Worm (Caenorhabditis elegans): Measurements from ENCODE around the gene F20G2.5.
A peak's percentile ranks its signal among the peaks of the same experiment; 100 is the strongest.

F20G2.5 gene

DNA sequence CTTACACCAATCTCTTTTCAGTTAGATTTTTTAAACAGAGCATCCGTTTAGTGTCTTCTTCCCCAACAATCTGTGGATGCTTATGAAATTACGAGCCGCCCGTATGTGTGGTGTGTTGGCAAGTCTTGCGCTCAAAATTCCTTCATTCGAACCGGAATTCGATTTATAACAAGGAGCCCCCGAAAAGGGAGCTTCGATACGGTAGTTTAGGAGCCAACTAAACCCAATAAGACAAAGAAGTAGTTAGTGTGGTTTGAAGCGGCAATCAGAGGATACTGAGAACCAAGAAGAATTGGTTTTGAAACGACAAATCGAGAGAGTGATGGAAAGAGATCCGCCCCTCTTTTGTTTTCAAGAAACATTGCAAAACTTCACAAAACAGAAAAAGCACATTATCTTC is 41.0 kb downstream of the F20G2.5 start:
- no peak for TF ChIP-seq sma-3 (GFP tag; optimal IDR thresholded peaks at IDR 0.05)
- no peak for TF ChIP-seq fos-1 (tag; optimal IDR thresholded peaks at IDR 0.05)
- TF ChIP-seq ama-1 (optimal IDR thresholded peaks at IDR 0.05), result no peak
- no peak for TF ChIP-seq snpc-4 (tag; optimal IDR thresholded peaks at IDR 0.05)

DNA sequence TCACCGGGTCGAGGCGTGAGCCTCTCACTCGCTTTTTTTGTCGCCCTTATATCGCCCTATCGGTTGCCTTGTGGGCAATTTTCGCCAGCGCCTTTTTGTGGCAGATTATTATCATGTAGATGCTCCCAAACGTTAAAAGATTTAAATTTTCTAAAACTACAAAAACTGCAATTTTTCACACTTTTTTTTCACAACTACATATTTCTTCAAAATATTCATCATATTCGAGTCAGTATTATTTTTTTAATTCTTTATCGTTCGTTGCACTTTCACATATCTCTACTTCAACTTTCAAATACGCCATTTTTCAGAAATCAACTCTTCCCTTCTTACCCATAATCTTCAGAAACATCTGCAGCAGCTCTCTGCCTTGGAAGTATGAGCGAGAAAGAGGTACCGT is 41.6 kb downstream of the F20G2.5 start, which contains the start of gene ceh-24:
TSS of gene ceh-24 (plus strand) at position 301 of the 400 bp plus-strand sequence.
- TF ChIP-seq nhr-25 (tag; optimal IDR thresholded peaks at IDR 0.05) (no peak), nhr-77 (tag; optimal IDR thresholded peaks at IDR 0.05) (no peak), nhr-11 (tag; optimal IDR thresholded peaks at IDR 0.05) (no peak), nhr-23 (tag; optimal IDR thresholded peaks at IDR 0.05) (no peak), dmd-4 (tag; optimal IDR thresholded peaks at IDR 0.05) (no peak), lsy-2 (tag; optimal IDR thresholded peaks at IDR 0.05) (no peak), nhr-237 (tag; optimal IDR thresholded peaks at IDR 0.05) (no peak), C34F6.9 (tag; optimal IDR thresholded peaks at IDR 0.05) (no peak), peb-1 (tag; optimal IDR thresholded peaks at IDR 0.05) (no peak), unc-55 (GFP tag; optimal IDR thresholded peaks at IDR 0.05) (no peak), sma-9 (GFP tag; optimal IDR thresholded peaks at IDR 0.05) (no peak), sma-9 (tag; optimal IDR thresholded peaks at IDR 0.05) (no peak)

DNA sequence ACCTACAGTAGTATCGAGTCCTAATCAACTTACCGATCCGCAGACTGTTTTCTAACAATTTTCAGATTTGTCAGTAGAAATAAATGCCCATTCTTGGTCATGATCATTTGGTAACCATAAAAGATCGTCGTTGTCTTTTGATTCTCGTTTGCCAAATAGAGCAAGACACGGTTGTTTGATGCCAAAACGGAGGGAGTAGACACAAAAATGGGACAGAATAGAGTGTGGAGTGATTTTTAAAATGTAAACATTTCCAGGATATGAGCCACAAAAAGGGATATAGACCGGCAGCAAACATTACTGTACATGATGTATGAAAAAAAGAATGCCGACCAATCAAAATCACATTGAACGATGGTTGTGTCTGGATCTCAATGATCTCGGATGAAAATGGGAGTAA is 45.6 kb downstream of the F20G2.5 start, which contains the start of gene F55B12.2:
TSS of gene F55B12.2 (minus strand) at position 101 of the 400 bp plus-strand sequence.
- TF ChIP-seq snpc-4 (tag; optimal IDR thresholded peaks at IDR 0.05) (no peak), alr-1 (tag; optimal IDR thresholded peaks at IDR 0.05) (no peak), ceh-16 (tag; optimal IDR thresholded peaks at IDR 0.05) (no peak), aly-2 (tag; optimal IDR thresholded peaks at IDR 0.05) (no peak), elt-1 (tag; optimal IDR thresholded peaks at IDR 0.05) (no peak), nhr-77 (tag; optimal IDR thresholded peaks at IDR 0.05) (no peak)

DNA sequence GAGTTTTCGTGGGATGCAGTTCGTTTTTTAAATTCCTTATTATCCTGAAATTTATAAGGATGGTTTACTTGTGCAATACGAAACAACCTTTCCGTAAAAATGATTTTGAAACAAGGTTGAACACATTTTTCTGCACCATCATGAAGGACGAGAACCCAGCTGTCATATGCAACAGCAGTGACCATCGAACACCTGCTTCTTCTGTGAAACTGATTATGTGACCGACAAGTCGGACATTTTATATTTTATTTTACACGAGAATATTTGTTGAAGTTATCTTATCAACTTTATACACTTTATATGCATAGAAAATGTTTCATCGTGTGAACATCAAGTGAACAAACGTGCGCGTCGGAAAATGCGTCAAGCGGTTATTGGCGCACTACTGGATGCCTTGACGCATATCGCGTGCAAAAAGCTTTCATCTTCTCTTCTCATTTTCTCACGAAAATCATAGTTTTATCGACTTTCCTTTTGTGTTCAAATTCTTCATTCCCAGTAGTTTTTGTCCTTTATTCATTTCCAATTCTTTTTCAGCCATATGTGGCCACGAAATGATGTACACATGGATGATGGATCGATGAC is 47.6 kb downstream of the F20G2.5 start, which contains the start of gene sel-10:
TSS of gene sel-10 (plus strand) at position 538 of the 585 bp plus-strand sequence.
- TF ChIP-seq mbf-1 (tag; optimal IDR thresholded peaks at IDR 0.05) (no peak), nhr-23 (tag; optimal IDR thresholded peaks at IDR 0.05) (no peak), nhr-6 (tag; optimal IDR thresholded peaks at IDR 0.05) (no peak), nhr-25 (tag; optimal IDR thresholded peaks at IDR 0.05) (no peak), ceh-82 (tag; optimal IDR thresholded peaks at IDR 0.05) (no peak), unc-39 (tag; optimal IDR thresholded peaks at IDR 0.05) (no peak), nhr-129 (tag; optimal IDR thresholded peaks at IDR 0.05) (peak; percentile 83), nhr-77 (tag; optimal IDR thresholded peaks at IDR 0.05) (no peak), mdl-1 (tag; optimal IDR thresholded peaks at IDR 0.05) (no peak), gmeb-1 (tag; optimal IDR thresholded peaks at IDR 0.05) (peak; percentile 81), nhr-21 (tag; optimal IDR thresholded peaks at IDR 0.05) (peak; percentile 27), sem-4 (tag; optimal IDR thresholded peaks at IDR 0.05) (peak; percentile 55), alr-1 (tag; optimal IDR thresholded peaks at IDR 0.05) (no peak), aly-2 (tag; optimal IDR thresholded peaks at IDR 0.05) (no peak), crh-2 (tag; optimal IDR thresholded peaks at IDR 0.05) (peak; percentile 60), sma-3 (GFP tag; optimal IDR thresholded peaks at IDR 0.05) (peak; percentile 68), Y55F3AM.14 (GFP tag; optimal IDR thresholded peaks at IDR 0.05) (no peak), elt-3 (tag; optimal IDR thresholded peaks at IDR 0.05) (no peak), nhr-10 (tag; optimal IDR thresholded peaks at IDR 0.05) (no peak), ztf-11 (tag; optimal IDR thresholded peaks at IDR 0.05) (no peak), ZK546.5 (tag; optimal IDR thresholded peaks at IDR 0.05) (no peak), F13H6.1 (tag; optimal IDR thresholded peaks at IDR 0.05) (no peak), unc-55 (GFP tag; optimal IDR thresholded peaks at IDR 0.05) (peak; percentile 85), sma-9 (GFP tag; optimal IDR thresholded peaks at IDR 0.05) (peak; percentile 79), sma-9 (tag; optimal IDR thresholded peaks at IDR 0.05) (no peak), egl-27 (tag; optimal IDR thresholded peaks at IDR 0.05) (peak; percentile 37), nhr-12 (tag; optimal IDR thresholded peaks at IDR 0.05) (no peak), lsy-2 (tag; optimal IDR thresholded peaks at IDR 0.05) (peak; percentile 78 to 87), ama-1 (optimal IDR thresholded peaks at IDR 0.05) (no peak), lin-39 (tag; optimal IDR thresholded peaks at IDR 0.05) (no peak), ztf-1 (GFP tag; conservative IDR thresholded peaks at IDR 0.05) (no peak), nhr-11 (tag; optimal IDR thresholded peaks at IDR 0.05) (no peak), ztf-4 (tag; optimal IDR thresholded peaks at IDR 0.05) (peak; percentile 5), nhr-237 (tag; optimal IDR thresholded peaks at IDR 0.05) (no peak), ceh-16 (tag; optimal IDR thresholded peaks at IDR 0.05) (no peak), C34F6.9 (tag; optimal IDR thresholded peaks at IDR 0.05) (peak; percentile 89), skn-1 (tag; optimal IDR thresholded peaks at IDR 0.05) (no peak), R02D3.7 (tag; optimal IDR thresholded peaks at IDR 0.05) (no peak), peb-1 (tag; optimal IDR thresholded peaks at IDR 0.05) (no peak), dmd-4 (tag; optimal IDR thresholded peaks at IDR 0.05) (no peak), mab-5 (tag; optimal IDR thresholded peaks at IDR 0.05) (peak; percentile 39), zag-1 (tag; optimal IDR thresholded peaks at IDR 0.05) (no peak), snpc-4 (tag; optimal IDR thresholded peaks at IDR 0.05) (peak; percentile 41), unc-62 (GFP tag; optimal IDR thresholded peaks at IDR 0.05) (no peak)
